Worm (Caenorhabditis elegans): ENCODE results near the gene mel-32.

Gene mel-32

ce11 chrIII:6430834-6431233 lies 12.0 kb downstream of the mel-32 start, which contains the start of gene popl-1:
popl-1 (minus strand) TSS chrIII:6430934.
- TF ChIP-seq ceh-79 (tag; optimal IDR thresholded peaks at IDR 0.05) (no peak), snpc-1.1 (tag; optimal IDR thresholded peaks at IDR 0.05; ENCODE audit: insufficient read depth) (no peak)

- no peak for TF ChIP-seq sptf-2 (GFP tag; optimal IDR thresholded peaks at IDR 0.05)
- no peak for TF ChIP-seq madf-10 (tag; optimal IDR thresholded peaks at IDR 0.05)
- no peak for TF ChIP-seq zfh-2 (GFP tag; conservative IDR thresholded peaks at IDR 0.05)
- TF ChIP-seq die-1 (tag; optimal IDR thresholded peaks at IDR 0.05) = no peak
- TF ChIP-seq aptf-3 (GFP tag; IDR thresholded peaks at IDR 0.05) = no peak
- TF ChIP-seq egl-18 (GFP tag; IDR thresholded peaks at IDR 0.05) = no peak
- TF ChIP-seq ztf-25 (GFP tag; IDR thresholded peaks at IDR 0.05) = no peak
- no peak for TF ChIP-seq lir-1 (GFP tag; conservative IDR thresholded peaks at IDR 0.05)
- no peak for TF ChIP-seq F23B12.7 (tag; optimal IDR thresholded peaks at IDR 0.05; ENCODE audit: insufficient read depth)
- TF ChIP-seq F57C9.4 (tag; optimal IDR thresholded peaks at IDR 0.05) = no peak
- no peak for TF ChIP-seq F37B4.10 (GFP tag; IDR thresholded peaks at IDR 0.05)
- no peak for TF ChIP-seq snpc-3.4 (tag; optimal IDR thresholded peaks at IDR 0.05)
- no peak for TF ChIP-seq madf-3 (GFP tag; IDR thresholded peaks at IDR 0.05)
- no peak for TF ChIP-seq F57A8.1 (GFP tag; optimal IDR thresholded peaks at IDR 0.05)
- no peak for TF ChIP-seq ztf-26 (tag; optimal IDR thresholded peaks at IDR 0.05)
- no peak for TF ChIP-seq attf-3 (GFP tag; conservative IDR thresholded peaks at IDR 0.05)
- TF ChIP-seq ztf-28 (GFP tag; IDR thresholded peaks at IDR 0.05) = no peak
- no peak for TF ChIP-seq unc-62 (GFP tag; optimal IDR thresholded peaks at IDR 0.05)
- TF ChIP-seq snpc-1.1 (tag; optimal IDR thresholded peaks at IDR 0.05; ENCODE audit: insufficient read depth) = no peak
Observed at ce11 chrIII:6427205-6427604, 15.6 kb downstream of the mel-32 start, which contains the start of gene C05D11.8. C05D11.8 (minus strand) TSS chrIII:6427305.

ce11 chrIII:6422721-6423120 lies 20.1 kb downstream of the mel-32 start:
- TF ChIP-seq Y53G8AR.9 (GFP tag; conservative IDR thresholded peaks at IDR 0.05) (no peak), ZK185.1 (tag; optimal IDR thresholded peaks at IDR 0.05; ENCODE audit: poor library complexity, severe bottlenecking) (no peak), xnd-1 (tag; optimal IDR thresholded peaks at IDR 0.05) (no peak), atf-7 (tag; optimal IDR thresholded peaks at IDR 0.05) (peak; percentile 17), cebp-1 (GFP tag; IDR thresholded peaks at IDR 0.05) (no peak), cebp-1 (tag; optimal IDR thresholded peaks at IDR 0.05) (peak; percentile 35), hlh-12 (tag; optimal IDR thresholded peaks at IDR 0.05) (no peak), attf-5 (GFP tag; optimal IDR thresholded peaks at IDR 0.05) (peak; percentile 6), egrh-3 (GFP tag; IDR thresholded peaks at IDR 0.05) (no peak), zfh-2 (GFP tag; conservative IDR thresholded peaks at IDR 0.05) (no peak), lsl-1 (GFP tag; optimal IDR thresholded peaks at IDR 0.05) (no peak), bed-1 (GFP tag; IDR thresholded peaks at IDR 0.05) (no peak), rcor-1 (GFP tag; IDR thresholded peaks at IDR 0.05) (no peak), aptf-2 (GFP tag; conservative IDR thresholded peaks at IDR 0.05) (no peak), ztf-28 (GFP tag; IDR thresholded peaks at IDR 0.05) (no peak), ekl-4 (GFP tag; IDR thresholded peaks at IDR 0.05) (no peak), him-1 (tag; optimal IDR thresholded peaks at IDR 0.05) (no peak), dpff-1 (tag; optimal IDR thresholded peaks at IDR 0.05) (no peak), somi-1 (GFP tag; optimal IDR thresholded peaks at IDR 0.05) (no peak), nhr-80 (tag; optimal IDR thresholded peaks at IDR 0.05) (peak; percentile 20)

Measured in whole organism, young adult.